Fruit fly (Drosophila melanogaster) whole organism, embryonic: ENCODE results near the gene Rcd5.

ENCODE experiments used
- Atf-2 ChIP-seq: fragments of 200-800 bp; sonication (Bioruptor generic); optimal IDR thresholded peaks from 2 replicates; lab custom pipeline; 2016; ENCODE audit warnings: missing biosample characterization, missing genetic modification characterization
- Atf6 ChIP-seq: fragments of 200-800 bp; sonication (Bioruptor generic); IDR thresholded peaks from 2 replicates; pipeline ENCODE4 v1.3.6; 2022; ENCODE audit warnings: missing biosample characterization, missing genetic modification characterization
- CG10209 ChIP-seq: fragments of 200-800 bp; sonication (Bioruptor generic); optimal IDR thresholded peaks from 3 replicates; lab custom pipeline; 2017; ENCODE audit warnings: missing biosample characterization, mild to moderate bottlenecking, missing genetic modification characterization, missing genetic modification reagents
- CG10959 ChIP-seq: fragments of 200-800 bp; sonication (Bioruptor generic); IDR thresholded peaks from 2 replicates; pipeline ENCODE4 v1.3.6; 2022; ENCODE audit warnings: missing biosample characterization, missing genetic modification characterization
- CG11093 ChIP-seq: fragments of 200-800 bp; sonication (Bioruptor generic); IDR thresholded peaks from 3 replicates; pipeline ENCODE4 v1.3.6; 2022; ENCODE audit warnings: missing biosample characterization, missing genetic modification characterization
- CG11398 ChIP-seq: fragments of 200-800 bp; sonication (Bioruptor generic); optimal IDR thresholded peaks from 2 replicates; lab custom pipeline; 2016; ENCODE audit warnings: missing biosample characterization, missing genetic modification characterization
- CG12071 ChIP-seq: fragments of 200-800 bp; sonication (Bioruptor generic); optimal IDR thresholded peaks from 3 replicates; lab custom pipeline; 2018; ENCODE audit warnings: missing biosample characterization, mild to moderate bottlenecking, missing genetic modification characterization
- CG12104 ChIP-seq: fragments of 200-800 bp; sonication (Bioruptor generic); optimal IDR thresholded peaks from 3 replicates; lab custom pipeline; 2016; ENCODE audit warnings: missing biosample characterization, missing genetic modification characterization
- CG13123 ChIP-seq: fragments of 200-800 bp; sonication (Bioruptor generic); optimal IDR thresholded peaks from 2 replicates; lab custom pipeline; 2016; ENCODE audit warnings: missing biosample characterization, missing genetic modification characterization
- CG13296 ChIP-seq: fragments of 200-800 bp; sonication (Bioruptor generic); optimal IDR thresholded peaks from 3 replicates; lab custom pipeline; 2018; ENCODE audit warnings: missing biosample characterization, mild to moderate bottlenecking, missing genetic modification characterization
- CG13624 ChIP-seq: fragments of 200-800 bp; sonication (Bioruptor generic); optimal IDR thresholded peaks from 2 replicates; lab custom pipeline; 2016; ENCODE audit warnings: missing biosample characterization, missing genetic modification characterization
- CG17385 ChIP-seq: fragments of 200-800 bp; sonication (Bioruptor generic); optimal IDR thresholded peaks from 3 replicates; lab custom pipeline; 2018; ENCODE audit warnings: missing biosample characterization, mild to moderate bottlenecking, missing genetic modification characterization
- CG2199 ChIP-seq: fragments of 200-800 bp; sonication (Bioruptor generic); IDR thresholded peaks from 3 replicates; pipeline ENCODE4 v1.3.6; 2022; ENCODE audit warnings: missing biosample characterization, missing genetic modification characterization
- CG2202 ChIP-seq: fragments of 200-800 bp; sonication (Bioruptor generic); optimal IDR thresholded peaks from 2 replicates; lab custom pipeline; 2018; ENCODE audit warnings: missing biosample characterization, mild to moderate bottlenecking, missing genetic modification characterization
- CG2712 ChIP-seq: fragments of 200-800 bp; optimal IDR thresholded peaks from 3 replicates; lab custom pipeline; 2019; ENCODE audit warnings: missing biosample characterization, mild to moderate bottlenecking, missing genetic modification characterization, moderate library complexity
- CG32532 ChIP-seq: fragments of 200-800 bp; sonication (Bioruptor generic); IDR thresholded peaks from 2 replicates; pipeline ENCODE4 v1.3.6; 2022; ENCODE audit warnings: missing biosample characterization, missing genetic modification characterization
- CG3838 ChIP-seq: fragments of 200-800 bp; sonication (Bioruptor generic); optimal IDR thresholded peaks from 3 replicates; lab custom pipeline; 2016; ENCODE audit warnings: missing biosample characterization, missing genetic modification characterization
- CG7372 ChIP-seq: fragments of 200-800 bp; sonication (Bioruptor generic); IDR thresholded peaks from 2 replicates; pipeline ENCODE4 v1.3.6; 2022; ENCODE audit warnings: missing biosample characterization, missing genetic modification characterization
- CG7987 ChIP-seq: fragments of 200-800 bp; sonication (Bioruptor generic); optimal IDR thresholded peaks from 2 replicates; lab custom pipeline; 2018; ENCODE audit warnings: missing biosample characterization, mild to moderate bottlenecking, missing genetic modification characterization, moderate library complexity
- CG9609 ChIP-seq: fragments of 200-800 bp; sonication (Bioruptor generic); optimal IDR thresholded peaks from 3 replicates; lab custom pipeline; 2016; ENCODE audit warnings: missing biosample characterization, missing genetic modification characterization
- CG9876 ChIP-seq: fragments of 200-800 bp; sonication (Bioruptor generic); optimal IDR thresholded peaks from 2 replicates; lab custom pipeline; 2016; ENCODE audit warnings: missing biosample characterization, missing genetic modification characterization
- CrebB ChIP-seq: fragments of 200-800 bp; sonication (Bioruptor generic); optimal IDR thresholded peaks from 3 replicates; lab custom pipeline; 2018; ENCODE audit warnings: missing biosample characterization, mild to moderate bottlenecking, missing genetic modification characterization
- D19B ChIP-seq: fragments of 200-800 bp; sonication (Bioruptor generic); optimal IDR thresholded peaks from 2 replicates; lab custom pipeline; 2017; ENCODE audit warnings: missing biosample characterization, mild to moderate bottlenecking, missing genetic modification characterization
- Dip3 ChIP-seq: fragments of 200-800 bp; sonication (Bioruptor generic); optimal IDR thresholded peaks from 3 replicates; lab custom pipeline; 2016; ENCODE audit warnings: missing biosample characterization, missing genetic modification characterization
- Dp ChIP-seq: fragments of 200-800 bp; sonication (Bioruptor generic); optimal IDR thresholded peaks from 2 replicates; lab custom pipeline; 2018; ENCODE audit warnings: missing biosample characterization, mild to moderate bottlenecking, missing genetic modification characterization, moderate library complexity
- Dref ChIP-seq: fragments of 200-800 bp; sonication (Bioruptor generic); IDR thresholded peaks from 2 replicates; pipeline ENCODE4 v1.3.6; 2022; ENCODE audit warnings: missing biosample characterization, missing genetic modification characterization
- Drgx ChIP-seq: fragments of 200-800 bp; sonication (Bioruptor generic); IDR thresholded peaks from 2 replicates; pipeline ENCODE4 v1.3.6; 2022; ENCODE audit warnings: missing biosample characterization, missing genetic modification characterization
- ERR ChIP-seq: fragments of 200-800 bp; sonication (Bioruptor generic); optimal IDR thresholded peaks from 2 replicates; lab custom pipeline; 2016; ENCODE audit warnings: missing biosample characterization, missing genetic modification characterization
- Hmx ChIP-seq: fragments of 200-800 bp; sonication (Bioruptor generic); optimal IDR thresholded peaks from 2 replicates; lab custom pipeline; 2016; ENCODE audit warnings: missing biosample characterization, missing genetic modification characterization
- Hr78 ChIP-seq, 2 experiments: fragments of 200-800 bp in 1 of 2; fragments of >200 bp in 1 of 2; sonication (Bioruptor generic) in 1 of 2; optimal IDR thresholded peaks; 2 replicates each; lab custom pipeline; 2017 to 2019; ENCODE audit warnings: missing biosample characterization in 2 of 2, missing genetic modification characterization in 2 of 2, mild to moderate bottlenecking in 1 of 2, moderate library complexity in 1 of 2
- Hsf ChIP-seq: fragments of 200-800 bp; sonication (Bioruptor generic); optimal IDR thresholded peaks from 3 replicates; lab custom pipeline; 2016; ENCODE audit warnings: missing biosample characterization, missing genetic modification characterization
- MTF-1 ChIP-seq: fragments of 200-800 bp; sonication (Bioruptor generic); optimal IDR thresholded peaks from 2 replicates; lab custom pipeline; 2018; ENCODE audit warnings: missing biosample characterization, mild to moderate bottlenecking, missing genetic modification characterization, borderline replicate concordance
- NFAT ChIP-seq: fragments of 200-800 bp; sonication (Bioruptor generic); IDR thresholded peaks from 2 replicates; pipeline ENCODE4 v1.3.6; 2022; ENCODE audit warnings: missing biosample characterization, missing genetic modification characterization
- Nf-YC ChIP-seq: fragments of 200-800 bp; optimal IDR thresholded peaks from 3 replicates; lab custom pipeline; 2019; ENCODE audit warnings: missing biosample characterization, mild to moderate bottlenecking, missing genetic modification characterization, moderate library complexity
- Sry-β ChIP-seq: fragments of 200-800 bp; sonication (Bioruptor generic); optimal IDR thresholded peaks from 2 replicates; lab custom pipeline; 2018; ENCODE audit warnings: missing biosample characterization, mild to moderate bottlenecking, missing genetic modification characterization, moderate library complexity
- bbx ChIP-seq: fragments of 200-800 bp; sonication (Bioruptor generic); IDR thresholded peaks from 2 replicates; pipeline ENCODE4 v1.3.6; 2022; ENCODE audit warnings: missing biosample characterization, missing genetic modification characterization; ENCODE audit not compliant: partially characterized antibody
- cad ChIP-seq: fragments of >200 bp; optimal IDR thresholded peaks from 2 replicates; lab custom pipeline; 2017; ENCODE audit warnings: missing biosample characterization, missing genetic modification characterization
- cg ChIP-seq: fragments of 200-800 bp; sonication (Bioruptor generic); optimal IDR thresholded peaks from 3 replicates; lab custom pipeline; 2019; ENCODE audit warnings: missing biosample characterization, mild to moderate bottlenecking, missing genetic modification characterization, moderate library complexity
- chn ChIP-seq: fragments of 200-800 bp; sonication (Bioruptor generic); optimal IDR thresholded peaks from 2 replicates; lab custom pipeline; 2016; ENCODE audit warnings: missing biosample characterization, missing genetic modification characterization
- fd3F ChIP-seq: fragments of 200-800 bp; sonication (Bioruptor generic); optimal IDR thresholded peaks from 2 replicates; lab custom pipeline; 2018; ENCODE audit warnings: missing biosample characterization, mild to moderate bottlenecking, missing genetic modification characterization, moderate library complexity
- grau ChIP-seq: fragments of 200-800 bp; optimal IDR thresholded peaks from 3 replicates; lab custom pipeline; 2019; ENCODE audit warnings: missing biosample characterization, mild to moderate bottlenecking, missing genetic modification characterization, moderate library complexity
- gt ChIP-seq: fragments of 200-800 bp; sonication (Bioruptor generic); IDR thresholded peaks from 2 replicates; pipeline ENCODE4 v1.3.6; 2022; ENCODE audit warnings: missing biosample characterization, missing genetic modification characterization
- jumu ChIP-seq: fragments of 200-800 bp; sonication (Bioruptor generic); optimal IDR thresholded peaks from 3 replicates; lab custom pipeline; 2016; ENCODE audit warnings: missing biosample characterization, missing genetic modification characterization
- knrl ChIP-seq: fragments of 200-800 bp; sonication (Bioruptor generic); IDR thresholded peaks from 3 replicates; pipeline ENCODE4 v1.3.6; 2022; ENCODE audit warnings: missing biosample characterization, missing genetic modification characterization; ENCODE audit not compliant: partially characterized antibody
- lab ChIP-seq: fragments of 200-800 bp; sonication (Bioruptor generic); optimal IDR thresholded peaks from 3 replicates; lab custom pipeline; 2017; ENCODE audit warnings: missing biosample characterization, missing genetic modification characterization, mild to moderate bottlenecking, moderate library complexity, missing genetic modification reagents
- odd ChIP-seq: fragments of 200-800 bp; sonication (Bioruptor generic); optimal IDR thresholded peaks from 2 replicates; lab custom pipeline; 2017; ENCODE audit warnings: missing biosample characterization, mild to moderate bottlenecking, missing genetic modification characterization
- pho ChIP-seq: fragments of 200-800 bp; sonication (Bioruptor generic); optimal IDR thresholded peaks from 2 replicates; lab custom pipeline; 2016; ENCODE audit warnings: missing biosample characterization, missing genetic modification characterization
- rib ChIP-seq: fragments of 200-800 bp; sonication (Bioruptor generic); IDR thresholded peaks from 2 replicates; pipeline ENCODE4 v1.3.6; 2022; ENCODE audit warnings: missing biosample characterization, missing genetic modification characterization
- row ChIP-seq: fragments of 200-800 bp; sonication (Bioruptor generic); IDR thresholded peaks from 3 replicates; pipeline ENCODE4 v1.3.6; 2022; ENCODE audit warnings: missing biosample characterization, missing genetic modification characterization
- slou ChIP-seq: fragments of 200-800 bp; sonication (Bioruptor generic); optimal IDR thresholded peaks from 3 replicates; lab custom pipeline; 2016; ENCODE audit warnings: missing biosample characterization, missing genetic modification characterization
- sqz ChIP-seq: fragments of 200-800 bp; sonication (Bioruptor generic); optimal IDR thresholded peaks from 3 replicates; lab custom pipeline; 2018; ENCODE audit warnings: missing biosample characterization, mild to moderate bottlenecking, missing genetic modification characterization
- tio ChIP-seq: fragments of 200-800 bp; sonication (Bioruptor generic); optimal IDR thresholded peaks from 2 replicates; lab custom pipeline; 2017; ENCODE audit warnings: missing biosample characterization, missing genetic modification characterization, inconsistent platforms

The Rcd5 gene

DNA sequence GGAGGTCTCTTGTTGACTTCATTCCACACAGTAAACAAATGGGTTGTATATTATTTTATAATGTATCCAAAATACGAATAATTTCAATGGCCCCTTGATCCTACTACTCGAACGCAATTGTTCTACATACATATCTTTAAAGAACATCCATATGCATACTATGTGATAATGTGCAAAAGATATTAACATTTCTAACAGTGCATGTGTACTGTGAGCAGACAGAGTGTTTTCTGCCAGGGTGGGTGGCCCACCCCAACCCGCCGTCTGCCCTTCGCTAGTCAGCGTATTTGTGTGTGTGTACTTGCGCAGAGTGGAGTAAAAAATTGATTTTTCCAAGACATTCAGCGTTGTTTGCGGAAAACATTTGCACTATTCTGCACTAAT, 30.7 kb downstream of the Rcd5 start (continued):
- TF ChIP-seq fd3F (GFP tag; lab: Kevin White, UChicago) (peak; percentile 17), CG17385 (GFP tag; lab: Kevin White, UChicago) (peak; percentile 5), Atf-2 (GFP tag; lab: Kevin White, UChicago) (no peak), Sry-β (no peak), jumu (GFP tag; lab: Kevin White, UChicago) (no peak), MTF-1 (GFP tag; lab: Kevin White, UChicago) (peak; percentile 41), pho (no peak), cg (GFP tag; lab: Kevin White, UChicago) (peak; percentile 6), grau (tag; lab: Kevin White, UChicago) (peak; percentile 42), ERR (GFP tag; lab: Kevin White, UChicago) (no peak), CG2202 (tag; lab: Kevin White, UChicago) (no peak), CG13624 (no peak), CG13296 (GFP tag; lab: Kevin White, UChicago) (no peak), odd (GFP tag; lab: Kevin White, UChicago) (no peak), sqz (GFP tag; lab: Kevin White, UChicago) (no peak), slou (GFP tag; lab: Kevin White, UChicago) (peak; percentile 31), Atf6 (peak; percentile 74), chn (GFP tag; lab: Kevin White, UChicago) (peak; percentile 23), bbx (GFP tag; lab: Robert Waterston, UW) (no peak), CG9876 (GFP tag; lab: Kevin White, UChicago) (peak; percentile 8), CG11093 (GFP tag; lab: Robert Waterston, UW) (no peak), rib (GFP tag; lab: Robert Waterston, UW) (0 out of 2 replicates have a peak, but pooled peaks have one; percentile 10), CG12104 (GFP tag; lab: Kevin White, UChicago) (no peak), CrebB (tag; lab: Kevin White, UChicago) (no peak), Dref (GFP tag; lab: Robert Waterston, UW) (no peak), tio (GFP tag; lab: Kevin White, UChicago) (peak; percentile 23), CG10959 (GFP tag; lab: Robert Waterston, UW) (peak; percentile 43; the same call in 1 of the 2 replicates), Dip3 (peak; percentile 9), CG12071 (peak; percentile 78), CG2199 (GFP tag; lab: Robert Waterston, UW) (peak; percentile 76; the same call in 1 of the 3 replicates), NFAT (GFP tag; lab: Robert Waterston, UW) (0 out of 2 replicates have a peak, but pooled peaks have one; percentile 34), row (GFP tag; lab: Robert Waterston, UW) (peak; percentile 69), CG13123 (GFP tag; lab: Kevin White, UChicago) (peak; percentile 32), lab (GFP tag; lab: Kevin White, UChicago) (peak; percentile 55), knrl (GFP tag; lab: Robert Waterston, UW) (no peak), CG11398 (no peak), gt (GFP tag; lab: Robert Waterston, UW) (no peak), Hr78 (GFP tag; optimal IDR thresholded peaks at IDR 0.05; lab: Kevin White, UChicago) (no peak), CG2712 (peak; percentile 59), Dp (no peak), cad (GFP tag; lab: Kevin White, UChicago) (no peak), D19B (GFP tag; lab: Kevin White, UChicago) (no peak), Drgx (GFP tag; lab: Robert Waterston, UW) (peak; percentile 91), Hsf (GFP tag; lab: Kevin White, UChicago) (peak; percentile 37), CG7987 (GFP tag; lab: Kevin White, UChicago) (peak; percentile 14), CG32532 (GFP tag; lab: Robert Waterston, UW) (peak; percentile 79), CG9609 (peak; percentile 45), Nf-YC (tag; lab: Kevin White, UChicago) (no peak), CG3838 (GFP tag; lab: Kevin White, UChicago) (no peak), CG7372 (no peak), CG10209 (GFP tag; lab: Kevin White, UChicago) (no peak), Hmx (GFP tag; lab: Kevin White, UChicago) (peak; percentile 6)
